Fruit fly (Drosophila melanogaster) whole organism, embryonic: ENCODE measurements around the gene dati.

ENCODE experiments used
- Atf6 ChIP-seq: fragments of 200-800 bp; sonication (Bioruptor generic); IDR thresholded peaks from 2 replicates; pipeline ENCODE4 v1.3.6; 2022; ENCODE audit warnings: missing biosample characterization, missing genetic modification characterization
- B-H1 ChIP-seq: fragments of 200-800 bp; sonication (Bioruptor generic); IDR thresholded peaks from 3 replicates; pipeline ENCODE4 v1.3.6; 2022; ENCODE audit warnings: missing biosample characterization, missing genetic modification characterization
- Bteb2 ChIP-seq: fragments of 200-800 bp; sonication (Bioruptor generic); optimal IDR thresholded peaks from 2 replicates; lab custom pipeline; 2016; ENCODE audit warnings: missing biosample characterization, missing genetic modification characterization
- CG1024 ChIP-seq: fragments of 200-800 bp; sonication (Bioruptor generic); IDR thresholded peaks from 2 replicates; pipeline ENCODE4 v1.3.6; 2022; ENCODE audit warnings: missing biosample characterization, missing genetic modification characterization
- CG10267 ChIP-seq: fragments of 200-800 bp; sonication (Bioruptor generic); optimal IDR thresholded peaks from 2 replicates; lab custom pipeline; 2018; ENCODE audit warnings: missing biosample characterization, mild to moderate bottlenecking, missing genetic modification characterization, moderate library complexity
- CG13624 ChIP-seq: fragments of 200-800 bp; sonication (Bioruptor generic); optimal IDR thresholded peaks from 2 replicates; lab custom pipeline; 2016; ENCODE audit warnings: missing biosample characterization, missing genetic modification characterization
- CG14710 ChIP-seq: fragments of 200-800 bp; sonication (Bioruptor generic); optimal IDR thresholded peaks from 3 replicates; lab custom pipeline; 2019; ENCODE audit warnings: missing biosample characterization, mild to moderate bottlenecking, missing genetic modification characterization, moderate library complexity
- CG15073 ChIP-seq: fragments of 200-800 bp; sonication (Bioruptor generic); optimal IDR thresholded peaks from 2 replicates; lab custom pipeline; 2016; ENCODE audit warnings: missing biosample characterization, missing genetic modification characterization
- CG1529 ChIP-seq: fragments of 200-800 bp; sonication (Bioruptor generic); optimal IDR thresholded peaks from 3 replicates; lab custom pipeline; 2018; ENCODE audit warnings: missing biosample characterization, missing genetic modification characterization
- CG15601 ChIP-seq: fragments of 200-800 bp; sonication (Bioruptor generic); optimal IDR thresholded peaks from 3 replicates; lab custom pipeline; 2019; ENCODE audit warnings: missing biosample characterization, mild to moderate bottlenecking, missing genetic modification characterization, moderate library complexity
- CG17568 ChIP-seq: fragments of 200-800 bp; sonication (Bioruptor generic); optimal IDR thresholded peaks from 2 replicates; lab custom pipeline; 2018; ENCODE audit warnings: missing biosample characterization, mild to moderate bottlenecking, missing genetic modification characterization, moderate library complexity
- CG18476 ChIP-seq: fragments of 200-800 bp; sonication (Bioruptor generic); optimal IDR thresholded peaks from 2 replicates; lab custom pipeline; 2016; ENCODE audit warnings: missing biosample characterization, mild to moderate bottlenecking, missing genetic modification characterization
- CG2116 ChIP-seq: fragments of 200-800 bp; sonication (Bioruptor generic); optimal IDR thresholded peaks from 3 replicates; lab custom pipeline; 2018; ENCODE audit warnings: missing biosample characterization, mild to moderate bottlenecking, missing genetic modification characterization
- CG2875 ChIP-seq: fragments of 200-800 bp; sonication (Bioruptor generic); optimal IDR thresholded peaks from 2 replicates; lab custom pipeline; 2017; ENCODE audit warnings: missing biosample characterization, mild to moderate bottlenecking, missing genetic modification characterization, missing genetic modification reagents
- CG32532 ChIP-seq: fragments of 200-800 bp; sonication (Bioruptor generic); IDR thresholded peaks from 2 replicates; pipeline ENCODE4 v1.3.6; 2022; ENCODE audit warnings: missing biosample characterization, missing genetic modification characterization
- CG33213 ChIP-seq: fragments of 200-800 bp; sonication (Bioruptor generic); optimal IDR thresholded peaks from 3 replicates; lab custom pipeline; 2016; ENCODE audit warnings: missing biosample characterization, missing genetic modification characterization
- CG4328 ChIP-seq: fragments of 200-800 bp; sonication (Bioruptor generic); optimal IDR thresholded peaks from 3 replicates; lab custom pipeline; 2017; ENCODE audit warnings: missing biosample characterization, missing genetic modification reagents, missing genetic modification characterization
- CG4424 ChIP-seq: fragments of 200-800 bp; sonication (Bioruptor generic); optimal IDR thresholded peaks from 3 replicates; lab custom pipeline; 2016; ENCODE audit warnings: missing biosample characterization, missing genetic modification characterization
- CG4617 ChIP-seq: fragments of 200-800 bp; sonication (Bioruptor generic); optimal IDR thresholded peaks from 3 replicates; lab custom pipeline; 2016; ENCODE audit warnings: missing biosample characterization, missing genetic modification characterization, borderline replicate concordance
- CG6175 ChIP-seq: fragments of 200-800 bp; sonication (Bioruptor generic); IDR thresholded peaks from 3 replicates; pipeline ENCODE4 v1.3.6; 2022; ENCODE audit warnings: missing biosample characterization, missing genetic modification characterization
- CG6272 ChIP-seq: fragments of 200-800 bp; sonication (Bioruptor generic); IDR thresholded peaks from 2 replicates; pipeline ENCODE4 v1.3.6; 2022; ENCODE audit warnings: missing biosample characterization, missing genetic modification characterization
- CG7357 ChIP-seq: fragments of 200-800 bp; sonication (Bioruptor generic); IDR thresholded peaks from 3 replicates; pipeline ENCODE4 v1.3.6; 2022; ENCODE audit warnings: missing biosample characterization, missing genetic modification characterization
- CG8089 ChIP-seq: fragments of 200-800 bp; sonication (Bioruptor generic); optimal IDR thresholded peaks from 3 replicates; lab custom pipeline; 2016; ENCODE audit warnings: missing biosample characterization, missing genetic modification characterization
- CG9437 ChIP-seq: fragments of 200-800 bp; sonication (Bioruptor generic); optimal IDR thresholded peaks from 2 replicates; lab custom pipeline; 2018; ENCODE audit warnings: missing biosample characterization, mild to moderate bottlenecking, missing genetic modification characterization
- CoRest ChIP-seq: fragments of 200-800 bp; sonication (Bioruptor generic); optimal IDR thresholded peaks from 3 replicates; lab custom pipeline; 2018; ENCODE audit warnings: missing biosample characterization, mild to moderate bottlenecking, missing genetic modification characterization, moderate library complexity
- D ChIP-seq, 2 experiments: fragments of 200-800 bp in 1 of 2; fragments of >200 bp in 1 of 2; sonication (Bioruptor generic) in 1 of 2; optimal IDR thresholded peaks; 2 replicates in 1 of 2; 3 replicates in 1 of 2; lab custom pipeline; 2017; ENCODE audit warnings: mild to moderate bottlenecking in 1 of 2, missing biosample characterization in 1 of 2, missing genetic modification characterization in 1 of 2, missing genetic modification reagents in 1 of 2
- Ets97D ChIP-seq: fragments of 200-800 bp; sonication (Bioruptor generic); optimal IDR thresholded peaks from 3 replicates; lab custom pipeline; 2016; ENCODE audit warnings: missing biosample characterization, missing genetic modification characterization
- H2.0 ChIP-seq: fragments of 200-800 bp; sonication (Bioruptor generic); IDR thresholded peaks from 2 replicates; pipeline ENCODE4 v1.3.6; 2022; ENCODE audit warnings: missing biosample characterization, missing genetic modification characterization
- Hmr ChIP-seq: fragments of 200-800 bp; sonication (Bioruptor generic); optimal IDR thresholded peaks from 3 replicates; lab custom pipeline; 2017; ENCODE audit warnings: mild to moderate bottlenecking, missing biosample characterization, missing genetic modification reagents, missing genetic modification characterization
- MESR4 ChIP-seq: fragments of 200-800 bp; sonication (Bioruptor generic); optimal IDR thresholded peaks from 2 replicates; lab custom pipeline; 2018; ENCODE audit warnings: missing biosample characterization, mild to moderate bottlenecking, missing genetic modification characterization, moderate library complexity
- Med ChIP-seq: fragments of 200-800 bp; sonication (Bioruptor generic); peaks from one replicate; lab custom pipeline; 2016; ENCODE audit warnings: missing biosample characterization, missing genetic modification characterization, mild to moderate bottlenecking, inconsistent platforms, moderate library complexity
- Nf-YC ChIP-seq: fragments of 200-800 bp; optimal IDR thresholded peaks from 3 replicates; lab custom pipeline; 2019; ENCODE audit warnings: missing biosample characterization, mild to moderate bottlenecking, missing genetic modification characterization, moderate library complexity
- Oli ChIP-seq: fragments of 200-800 bp; sonication (Bioruptor generic); optimal IDR thresholded peaks from 2 replicates; lab custom pipeline; 2018; ENCODE audit warnings: missing biosample characterization, mild to moderate bottlenecking, missing genetic modification characterization, moderate library complexity
- Sox100B ChIP-seq: fragments of 200-800 bp; sonication (Bioruptor generic); optimal IDR thresholded peaks from 3 replicates; lab custom pipeline; 2018; ENCODE audit warnings: missing biosample characterization, mild to moderate bottlenecking, missing genetic modification characterization
- Stat92E ChIP-seq, 3 experiments: fragments of >200 bp in 2 of 3; fragments of 200-800 bp in 1 of 3; sonication (Bioruptor generic) in 1 of 3; optimal IDR thresholded peaks; 2 replicates each; lab custom pipeline; 2017 to 2019; ENCODE audit warnings: missing biosample characterization in 3 of 3, missing genetic modification characterization in 3 of 3, mild to moderate bottlenecking in 1 of 3, moderate library complexity in 1 of 3
- danr ChIP-seq: fragments of 200-800 bp; sonication (Bioruptor generic); IDR thresholded peaks from 2 replicates; pipeline ENCODE4 v1.3.6; 2022; ENCODE audit warnings: missing biosample characterization, missing genetic modification characterization
- dati ChIP-seq: fragments of 200-800 bp; sonication (Bioruptor generic); IDR thresholded peaks from 2 replicates; pipeline ENCODE4 v1.3.6; 2022; ENCODE audit warnings: missing biosample characterization, missing genetic modification characterization
- dpn ChIP-seq, 2 experiments: fragments of 200-800 bp; sonication (Bioruptor generic); optimal IDR thresholded peaks; 3 replicates each; lab custom pipeline; 2016; ENCODE audit warnings: missing biosample characterization in 2 of 2, missing genetic modification characterization in 2 of 2
- ems ChIP-seq: fragments of 200-800 bp; sonication (Bioruptor generic); optimal IDR thresholded peaks from 3 replicates; lab custom pipeline; 2016; ENCODE audit warnings: missing biosample characterization, missing genetic modification characterization
- fd96Cb ChIP-seq: fragments of 200-800 bp; sonication (Bioruptor generic); optimal IDR thresholded peaks from 2 replicates; lab custom pipeline; 2018; ENCODE audit warnings: missing biosample characterization, mild to moderate bottlenecking, missing genetic modification characterization, moderate library complexity
- ftz-f1 ChIP-seq: fragments of 200-800 bp; sonication (Bioruptor generic); optimal IDR thresholded peaks from 2 replicates; lab custom pipeline; 2016; ENCODE audit warnings: missing biosample characterization, missing genetic modification characterization
- gcm ChIP-seq: fragments of 200-800 bp; sonication (Bioruptor generic); optimal IDR thresholded peaks from 2 replicates; lab custom pipeline; 2019; ENCODE audit warnings: missing biosample characterization, mild to moderate bottlenecking, missing genetic modification characterization, moderate library complexity
- gfzf ChIP-seq: fragments of 200-800 bp; sonication (Bioruptor generic); optimal IDR thresholded peaks from 2 replicates; lab custom pipeline; 2016; ENCODE audit warnings: missing biosample characterization, mild to moderate bottlenecking, missing genetic modification characterization, moderate library complexity
- ken ChIP-seq: fragments of 200-800 bp; sonication (Bioruptor generic); IDR thresholded peaks from 3 replicates; pipeline ENCODE4 v1.3.6; 2022; ENCODE audit warnings: missing biosample characterization, missing genetic modification characterization
- lmd ChIP-seq: fragments of 200-800 bp; sonication (Bioruptor generic); IDR thresholded peaks from 2 replicates; pipeline ENCODE4 v1.3.6; 2022; ENCODE audit warnings: missing biosample characterization, missing genetic modification characterization
- mirr ChIP-seq: fragments of 200-800 bp; sonication (Bioruptor generic); optimal IDR thresholded peaks from 3 replicates; lab custom pipeline; 2018; ENCODE audit warnings: missing biosample characterization, mild to moderate bottlenecking, missing genetic modification characterization
- onecut ChIP-seq: fragments of 200-800 bp; sonication (Bioruptor generic); IDR thresholded peaks from 2 replicates; pipeline ENCODE4 v1.3.6; 2022; ENCODE audit warnings: missing biosample characterization, missing genetic modification characterization
- phol ChIP-seq: fragments of 200-800 bp; sonication (Bioruptor generic); optimal IDR thresholded peaks from 3 replicates; lab custom pipeline; 2018; ENCODE audit warnings: missing biosample characterization, mild to moderate bottlenecking, missing genetic modification characterization, moderate library complexity
- twi ChIP-seq: fragments of 200-800 bp; optimal IDR thresholded peaks from 2 replicates; lab custom pipeline; 2019; ENCODE audit warnings: missing biosample characterization, mild to moderate bottlenecking, missing genetic modification characterization, moderate library complexity

Gene dati

dm6 chr4:443592-444257 is 48.3 kb upstream of the dati start, which contains the start of gene lgs (continued):
- peak; percentile 26 for TF ChIP-seq Ets97D
- peak; percentile 14 for TF ChIP-seq CG4424 (GFP tag; lab: Kevin White, UChicago)
- peak in 1 of 2 experiments; percentile 11 for TF ChIP-seq dpn (GFP tag; optimal IDR thresholded peaks at IDR 0.05; lab: Kevin White, UChicago)
- peak; percentile 93 for TF ChIP-seq CG1024 (GFP tag; lab: Robert Waterston, UW)
- no peak for TF ChIP-seq Hmr (GFP tag; lab: Kevin White, UChicago)
- no peak for TF ChIP-seq dati (GFP tag; lab: Robert Waterston, UW)
- TF ChIP-seq mirr (GFP tag; lab: Kevin White, UChicago), result no peak
- TF ChIP-seq Bteb2 (GFP tag; lab: Kevin White, UChicago), result no peak
- TF ChIP-seq CG15601, result peak; percentile 8
- TF ChIP-seq gfzf (GFP tag; lab: Kevin White, UChicago), result peak; percentile 67
- peak; percentile 34 for TF ChIP-seq CG14710 (tag; lab: Kevin White, UChicago)
- TF ChIP-seq B-H1 (GFP tag; lab: Robert Waterston, UW), result no peak
- no peak for TF ChIP-seq CG15073 (GFP tag; lab: Kevin White, UChicago)
- TF ChIP-seq D (optimal IDR thresholded peaks at IDR 0.05; lab: Kevin White, UChicago), result no peak
- peak; percentile 9 for TF ChIP-seq D (GFP tag; optimal IDR thresholded peaks at IDR 0.05; lab: Kevin White, UChicago)
- TF ChIP-seq CG13624 (GFP tag; lab: Kevin White, UChicago), result peak; percentile 6
- peak; percentile 42 for TF ChIP-seq CoRest (tag; lab: Kevin White, UChicago)
- TF ChIP-seq CG1529, result no peak
- TF ChIP-seq Oli, result no peak
- TF ChIP-seq Sox100B (GFP tag; lab: Kevin White, UChicago), result peak; percentile 13
- TF ChIP-seq H2.0 (GFP tag; lab: Robert Waterston, UW), result no peak
- TF ChIP-seq Nf-YC, result no peak
- peak; percentile 31; the same call in 1 of the 2 replicates for TF ChIP-seq onecut (GFP tag; lab: Robert Waterston, UW)
- no peak for TF ChIP-seq CG6175 (GFP tag; lab: Robert Waterston, UW)
- TF ChIP-seq Stat92E (GFP tag; optimal IDR thresholded peaks at IDR 0.05; lab: Kevin White, UChicago), result no peak
- no peak for TF ChIP-seq ftz-f1
- TF ChIP-seq MESR4 (GFP tag; lab: Kevin White, UChicago), result peak; percentile 95
- TF ChIP-seq CG10267, result peak; percentile 3
- TF ChIP-seq CG4328 (GFP tag; lab: Kevin White, UChicago), result peak; percentile 36
- peak; percentile 31 for TF ChIP-seq CG9437 (GFP tag; lab: Kevin White, UChicago)
- no peak for TF ChIP-seq CG6272 (GFP tag; lab: Robert Waterston, UW)
- peak; percentile 1 for TF ChIP-seq CG33213 (GFP tag; lab: Kevin White, UChicago)
- TF ChIP-seq twi, result no peak
- TF ChIP-seq ems (GFP tag; lab: Kevin White, UChicago), result no peak
- TF ChIP-seq fd96Cb, result peak; percentile 31
- no peak for TF ChIP-seq gcm (GFP tag; lab: Kevin White, UChicago)
- no peak for TF ChIP-seq CG2116 (GFP tag; lab: Kevin White, UChicago)
- TF ChIP-seq CG7357, result peak; percentile 64
- TF ChIP-seq CG18476, result peak; percentile 3
- TF ChIP-seq CG2875 (GFP tag; lab: Kevin White, UChicago), result no peak
- peak; percentile 52 for TF ChIP-seq phol (tag; lab: Kevin White, UChicago)
- no peak for TF ChIP-seq ken
- TF ChIP-seq danr (GFP tag; lab: Robert Waterston, UW), result no peak
- TF ChIP-seq Atf6, result no peak
- no peak for TF ChIP-seq CG32532 (GFP tag; lab: Robert Waterston, UW)
- TF ChIP-seq Med (GFP tag; lab: Kevin White, UChicago), result peak; percentile 78
- peak; percentile 90 for TF ChIP-seq CG4617 (GFP tag; lab: Kevin White, UChicago)
- peak; percentile 15 for TF ChIP-seq CG17568
- no peak for TF ChIP-seq lmd (GFP tag; lab: Robert Waterston, UW)
- no peak for TF ChIP-seq CG8089 (GFP tag; lab: Kevin White, UChicago)
